Fruit fly (Drosophila melanogaster) whole organism, wandering third instar larva: Measurements from ENCODE around the gene Tlk.

ENCODE experiments used
- CG32264 ChIP-seq: fragments of 200-800 bp; sonication (Bioruptor generic); optimal IDR thresholded peaks from 2 replicates; lab custom pipeline; 2016; ENCODE audit warnings: missing biosample characterization, missing genetic modification characterization
- CG9705 ChIP-seq: fragments of 200-800 bp; sonication (Bioruptor generic); optimal IDR thresholded peaks from 2 replicates; lab custom pipeline; 2018; ENCODE audit warnings: missing biosample characterization, mild to moderate bottlenecking, missing genetic modification characterization
- CrebA ChIP-seq: fragments of 200-800 bp; sonication (Bioruptor generic); optimal IDR thresholded peaks from 2 replicates; lab custom pipeline; 2016; ENCODE audit warnings: missing biosample characterization, mild to moderate bottlenecking, missing genetic modification characterization, borderline replicate concordance
- Dfd ChIP-seq: fragments of >200 bp; optimal IDR thresholded peaks from 2 replicates; lab custom pipeline; 2017; ENCODE audit warnings: missing biosample characterization, missing genetic modification characterization
- Dif ChIP-seq: fragments of 200-275, 200-300 bp; sonication (Bioruptor generic); optimal IDR thresholded peaks from 2 replicates; lab custom pipeline; 2018; ENCODE audit warnings: missing biosample characterization, missing genetic modification characterization; ENCODE audit not compliant: partially characterized antibody
- GATAd ChIP-seq: sonication (Bioruptor generic); optimal IDR thresholded peaks from 2 replicates; lab custom pipeline; 2016; ENCODE audit warnings: missing biosample characterization, missing genetic modification characterization
- HLH106 ChIP-seq: fragments of 200-800 bp; optimal IDR thresholded peaks from 3 replicates; lab custom pipeline; 2019; ENCODE audit warnings: missing biosample characterization, mild to moderate bottlenecking, missing genetic modification characterization, moderate library complexity
- Hnf4 ChIP-seq: fragments of 200-800 bp; sonication (Bioruptor generic); optimal IDR thresholded peaks from 2 replicates; lab custom pipeline; 2016; ENCODE audit warnings: missing biosample characterization, mild to moderate bottlenecking, missing genetic modification characterization
- Hr78 ChIP-seq: fragments of >200 bp; optimal IDR thresholded peaks from 2 replicates; lab custom pipeline; 2017; ENCODE audit warnings: missing biosample characterization, missing genetic modification characterization
- Hr83 ChIP-seq: fragments of 200-300 bp; sonication (Bioruptor generic); optimal IDR thresholded peaks from 2 replicates; lab custom pipeline; 2016; ENCODE audit warnings: missing biosample characterization, mild to moderate bottlenecking, missing genetic modification characterization, moderate library complexity; ENCODE audit not compliant: poor library complexity, severe bottlenecking
- Mio ChIP-seq: sonication (Bioruptor generic); optimal IDR thresholded peaks from 2 replicates; lab custom pipeline; 2016; ENCODE audit warnings: missing biosample characterization, missing genetic modification characterization
- Myc ChIP-seq: fragments of >200 bp; optimal IDR thresholded peaks from 2 replicates; lab custom pipeline; 2017
- N ChIP-seq: fragments of >200 bp; optimal IDR thresholded peaks from 2 replicates; lab custom pipeline; 2018; ENCODE audit warnings: missing biosample characterization, missing external identifiers, missing genetic modification characterization
- OdsH ChIP-seq: fragments of 200-800 bp; sonication (Bioruptor generic); optimal IDR thresholded peaks from 2 replicates; lab custom pipeline; 2016; ENCODE audit warnings: missing biosample characterization, mild to moderate bottlenecking, missing genetic modification characterization
- Rel ChIP-seq, 2 experiments: fragments of 200-800 bp; sonication (Bioruptor generic) in 1 of 2; optimal IDR thresholded peaks; 2 replicates in 1 of 2; 3 replicates in 1 of 2; lab custom pipeline; 2016 to 2019; ENCODE audit warnings: mild to moderate bottlenecking in 2 of 2, missing biosample characterization in 2 of 2, missing genetic modification characterization in 2 of 2, moderate library complexity in 1 of 2
- Sp1 ChIP-seq: fragments of 200-800 bp; sonication (Bioruptor generic); optimal IDR thresholded peaks from 3 replicates; lab custom pipeline; 2019; ENCODE audit warnings: missing biosample characterization, mild to moderate bottlenecking, missing genetic modification characterization, moderate library complexity
- Vsx2 ChIP-seq: fragments of 200-300, 225-300 bp; sonication (Bioruptor generic); optimal IDR thresholded peaks from 2 replicates; lab custom pipeline; 2018; ENCODE audit warnings: missing biosample characterization, missing genetic modification characterization; ENCODE audit not compliant: partially characterized antibody
- br ChIP-seq: fragments of 200-800 bp; sonication (Bioruptor generic); optimal IDR thresholded peaks from 2 replicates; lab custom pipeline; 2016; ENCODE audit warnings: missing biosample characterization, missing genetic modification characterization
- brk ChIP-seq: fragments of 200-800 bp; sonication (Bioruptor generic); optimal IDR thresholded peaks from 2 replicates; lab custom pipeline; 2016; ENCODE audit warnings: missing biosample characterization, mild to moderate bottlenecking, missing genetic modification characterization
- dmrt93B ChIP-seq: fragments of 200-800 bp; sonication (Bioruptor generic); optimal IDR thresholded peaks from 2 replicates; lab custom pipeline; 2018; ENCODE audit warnings: missing biosample characterization, mild to moderate bottlenecking, missing genetic modification characterization
- dsf ChIP-seq: sonication (Bioruptor generic); optimal IDR thresholded peaks from 2 replicates; lab custom pipeline; 2016; ENCODE audit warnings: missing biosample characterization, missing genetic modification characterization, borderline replicate concordance
- ey ChIP-seq: fragments of 200-800 bp; sonication (Bioruptor generic); optimal IDR thresholded peaks from 2 replicates; lab custom pipeline; 2016; ENCODE audit warnings: missing biosample characterization, missing genetic modification characterization
- foxo ChIP-seq, 2 experiments: fragments of 200-800 bp; sonication (Bioruptor generic); optimal IDR thresholded peaks; 2 replicates in 1 of 2; 3 replicates in 1 of 2; lab custom pipeline; 2016 to 2017; ENCODE audit warnings: missing biosample characterization in 2 of 2, missing genetic modification characterization in 2 of 2
- fru ChIP-seq: fragments of 200-800 bp; sonication (Bioruptor generic); optimal IDR thresholded peaks from 3 replicates; lab custom pipeline; 2016; ENCODE audit warnings: missing biosample characterization, mild to moderate bottlenecking, missing genetic modification characterization
- h ChIP-seq: fragments of 200-800 bp; sonication (Bioruptor generic); optimal IDR thresholded peaks from 3 replicates; lab custom pipeline; 2016; ENCODE audit warnings: missing biosample characterization, mild to moderate bottlenecking, missing genetic modification characterization
- lola ChIP-seq: fragments of >200 bp; optimal IDR thresholded peaks from 2 replicates; lab custom pipeline; 2017; ENCODE audit warnings: missing biosample characterization, missing genetic modification characterization
- pan ChIP-seq: fragments of >200 bp; optimal IDR thresholded peaks from 2 replicates; lab custom pipeline; 2017
- psq ChIP-seq: fragments of 200-800 bp; sonication (Bioruptor generic); optimal IDR thresholded peaks from 3 replicates; lab custom pipeline; 2017; ENCODE audit warnings: missing biosample characterization, mild to moderate bottlenecking, missing genetic modification characterization, moderate library complexity
- rgr ChIP-seq: fragments of 200-800 bp; sonication (Bioruptor generic); optimal IDR thresholded peaks from 3 replicates; lab custom pipeline; 2016; ENCODE audit warnings: missing biosample characterization, mild to moderate bottlenecking, missing genetic modification characterization
- sage ChIP-seq: fragments of 200-800 bp; sonication (Bioruptor generic); optimal IDR thresholded peaks from 2 replicates; lab custom pipeline; 2016; ENCODE audit warnings: missing biosample characterization, mild to moderate bottlenecking, missing genetic modification characterization
- sv ChIP-seq: fragments of 200-800 bp; sonication (Bioruptor generic); optimal IDR thresholded peaks from 3 replicates; lab custom pipeline; 2016; ENCODE audit warnings: missing biosample characterization, missing genetic modification characterization
- tai ChIP-seq: sonication (Bioruptor generic); optimal IDR thresholded peaks from 2 replicates; lab custom pipeline; 2016; ENCODE audit warnings: missing biosample characterization, missing genetic modification characterization
- woc ChIP-seq: sonication (Bioruptor generic); optimal IDR thresholded peaks from 2 replicates; lab custom pipeline; 2016; ENCODE audit warnings: missing biosample characterization, mild to moderate bottlenecking, missing genetic modification characterization

Tlk gene

dm6 chrX:3767085-3767484, 47.3 kb downstream of the Tlk start:
- TF ChIP-seq GATAd (GFP tag; lab: Kevin White, UChicago) (no peak), Sp1 (GFP tag; lab: Kevin White, UChicago) (no peak), rgr (GFP tag; lab: Kevin White, UChicago) (no peak), woc (GFP tag; lab: Kevin White, UChicago) (no peak), CG32264 (GFP tag; lab: Kevin White, UChicago) (no peak), CrebA (no peak), fru (GFP tag; lab: Kevin White, UChicago) (no peak), Mio (GFP tag; lab: Kevin White, UChicago) (no peak), h (no peak), br (GFP tag; lab: Kevin White, UChicago) (no peak), ey (GFP tag; lab: Kevin White, UChicago) (no peak), dmrt93B (GFP tag; lab: Kevin White, UChicago) (no peak), Vsx2 (GFP tag; lab: Kevin White, UChicago) (no peak)
- TF ChIP-seq, all 38 proteins: peak for 0

- TF ChIP-seq OdsH (GFP tag; lab: Kevin White, UChicago) (peak; percentile 23), Hr83 (no peak), fru (GFP tag; lab: Kevin White, UChicago) (peak; percentile 27), N (GFP tag; lab: Kevin White, UChicago) (no peak), Dif (GFP tag; lab: Kevin White, UChicago) (no peak), h (peak; percentile 45), CrebA (no peak), foxo (GFP tag; optimal IDR thresholded peaks at IDR 0.05; lab: Kevin White, UChicago) (peak in 1 of 2 experiments; percentile 37), ey (GFP tag; lab: Kevin White, UChicago) (peak; percentile 39), Myc (lab: Kevin White, UChicago) (no peak), Hnf4 (GFP tag; lab: Kevin White, UChicago) (peak; percentile 9), brk (GFP tag; lab: Kevin White, UChicago) (no peak), br (GFP tag; lab: Kevin White, UChicago) (peak; percentile 5), psq (GFP tag; lab: Kevin White, UChicago) (peak; percentile 20), dmrt93B (GFP tag; lab: Kevin White, UChicago) (peak; percentile 0), woc (GFP tag; lab: Kevin White, UChicago) (peak; percentile 8), Rel (GFP tag; optimal IDR thresholded peaks at IDR 0.05; lab: Kevin White, UChicago) (no peak), Rel (tag; optimal IDR thresholded peaks at IDR 0.05; lab: Kevin White, UChicago) (no peak), Hr78 (no peak), rgr (GFP tag; lab: Kevin White, UChicago) (peak; percentile 48), Sp1 (GFP tag; lab: Kevin White, UChicago) (peak; percentile 47), Mio (GFP tag; lab: Kevin White, UChicago) (no peak), CG9705 (GFP tag; lab: Kevin White, UChicago) (no peak), HLH106 (tag; lab: Kevin White, UChicago) (peak; percentile 7), lola (GFP tag; lab: Kevin White, UChicago) (no peak), Vsx2 (GFP tag; lab: Kevin White, UChicago) (no peak)
- TF ChIP-seq, all 38 proteins: peak for 13
Measured at dm6 chrX:3768202-3768601, 48.4 kb downstream of the Tlk start.

- TF ChIP-seq foxo (GFP tag; optimal IDR thresholded peaks at IDR 0.05; lab: Kevin White, UChicago) (peak in 1 of 2 experiments; percentile 45), HLH106 (tag; lab: Kevin White, UChicago) (peak; percentile 7), OdsH (GFP tag; lab: Kevin White, UChicago) (peak; percentile 43), Sp1 (GFP tag; lab: Kevin White, UChicago) (peak; percentile 3), fru (GFP tag; lab: Kevin White, UChicago) (peak; percentile 43), ey (GFP tag; lab: Kevin White, UChicago) (peak; percentile 18), CG9705 (GFP tag; lab: Kevin White, UChicago) (no peak), Dif (GFP tag; lab: Kevin White, UChicago) (no peak), lola (GFP tag; lab: Kevin White, UChicago) (no peak), rgr (GFP tag; lab: Kevin White, UChicago) (peak; percentile 1)
Measured at dm6 chrX:3772434-3772810, 52.6 kb downstream of the Tlk start.

- no peak for TF ChIP-seq tai (GFP tag; lab: Kevin White, UChicago)
- peak; percentile 45 for TF ChIP-seq Rel (GFP tag; optimal IDR thresholded peaks at IDR 0.05; lab: Kevin White, UChicago)
- TF ChIP-seq Rel (tag; optimal IDR thresholded peaks at IDR 0.05; lab: Kevin White, UChicago), result peak; percentile 15
- TF ChIP-seq Dfd, result no peak
- peak; percentile 49 for TF ChIP-seq ey (GFP tag; lab: Kevin White, UChicago)
- peak; percentile 97 for TF ChIP-seq psq (GFP tag; lab: Kevin White, UChicago)
- TF ChIP-seq lola (GFP tag; lab: Kevin White, UChicago), result no peak
- TF ChIP-seq Sp1 (GFP tag; lab: Kevin White, UChicago), result peak; percentile 29
- no peak for TF ChIP-seq Dif (GFP tag; lab: Kevin White, UChicago)
- no peak for TF ChIP-seq CG9705 (GFP tag; lab: Kevin White, UChicago)
- TF ChIP-seq brk (GFP tag; lab: Kevin White, UChicago), result no peak
- no peak for TF ChIP-seq dsf (GFP tag; lab: Kevin White, UChicago)
- TF ChIP-seq CG32264 (GFP tag; lab: Kevin White, UChicago), result no peak
- TF ChIP-seq HLH106 (tag; lab: Kevin White, UChicago), result peak; percentile 48
- TF ChIP-seq fru (GFP tag; lab: Kevin White, UChicago), result peak; percentile 22
- no peak for TF ChIP-seq dmrt93B (GFP tag; lab: Kevin White, UChicago)
- TF ChIP-seq GATAd (GFP tag; lab: Kevin White, UChicago), result no peak
- TF ChIP-seq Hr83, result no peak
- peak in 1 of 2 experiments; percentile 63 for TF ChIP-seq foxo (GFP tag; optimal IDR thresholded peaks at IDR 0.05; lab: Kevin White, UChicago)
- no peak for TF ChIP-seq Hnf4 (GFP tag; lab: Kevin White, UChicago)
- TF ChIP-seq h, result peak; percentile 54
- peak; percentile 37 for TF ChIP-seq rgr (GFP tag; lab: Kevin White, UChicago)
- no peak for TF ChIP-seq pan (lab: Kevin White, UChicago)
- TF ChIP-seq sage, result no peak
- peak; percentile 51 for TF ChIP-seq sv
- no peak for TF ChIP-seq Hr78
- peak; percentile 86 for TF ChIP-seq CrebA
Measured at dm6 chrX:3772811-3773740, 53.3 kb downstream of the Tlk start.
